Fruit fly (Drosophila melanogaster) whole organism, wandering third instar larva: ENCODE results near the gene Peritrophin-15b.

Experiments
- Jra ChIP-seq: sonication (Bioruptor generic); optimal IDR thresholded peaks from 2 replicates; lab custom pipeline; 2016; ENCODE audit warnings: missing biosample characterization, missing genetic modification characterization
- lola ChIP-seq: fragments of >200 bp; optimal IDR thresholded peaks from 2 replicates; lab custom pipeline; 2017; ENCODE audit warnings: missing biosample characterization, missing genetic modification characterization

dm6 chr2L:8393122-8393521, 1.6 kb downstream of the Peritrophin-15b start, which contains the start of gene Acp29AB:
- TF ChIP-seq Jra (GFP tag; lab: Kevin White, UChicago) (no peak), lola (no peak)
